Fruit fly (Drosophila melanogaster): ENCODE data around the gene stx.

DNA sequence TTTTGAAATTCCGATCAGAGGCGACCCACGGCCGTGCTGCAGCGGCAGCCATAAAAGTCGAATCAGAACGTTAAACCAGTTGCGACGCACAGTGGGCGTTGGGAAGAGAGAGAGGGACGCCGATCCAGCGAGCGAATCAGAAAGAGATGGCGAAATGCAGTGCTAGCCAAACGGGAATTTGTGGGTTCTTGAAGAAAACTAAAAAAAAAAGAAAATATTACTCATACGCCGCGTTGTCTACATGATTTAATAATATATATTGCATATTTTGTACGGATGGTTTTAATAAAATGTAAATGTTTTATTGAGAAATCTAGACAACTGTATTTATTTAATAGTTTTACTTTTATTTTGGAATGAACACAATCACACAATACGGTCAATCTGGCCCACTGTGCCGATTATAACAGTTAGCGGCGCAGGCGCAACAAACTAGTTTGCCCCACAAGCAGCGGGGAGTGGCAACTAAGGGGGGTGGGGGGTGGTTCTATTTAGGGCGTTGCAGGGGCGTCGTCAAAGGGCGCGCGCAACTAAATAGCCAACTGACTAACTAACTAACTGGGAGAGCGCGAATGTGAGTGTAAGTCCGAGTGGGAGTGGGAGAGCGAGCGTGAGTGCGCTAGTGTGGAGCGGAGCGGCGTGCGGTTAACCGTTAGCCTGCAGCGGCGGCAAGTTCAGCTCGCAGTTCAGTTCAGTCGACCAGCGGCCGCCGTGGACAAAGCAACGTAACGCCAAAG, 27.3 kb upstream of the stx start, which contains the start of gene CG15211:
- no peak for TF ChIP-seq Abd-B (GFP tag; optimal IDR thresholded peaks at IDR 0.05)
- no peak for TF ChIP-seq GATAd (GFP tag; optimal IDR thresholded peaks at IDR 0.05)
- no peak for TF ChIP-seq Vsx2 (GFP tag; optimal IDR thresholded peaks at IDR 0.05; ENCODE audit: partially characterized antibody)
- TF ChIP-seq h (GFP tag; optimal IDR thresholded peaks at IDR 0.05): peak; percentile 39
- no peak for TF ChIP-seq lola (GFP tag; optimal IDR thresholded peaks at IDR 0.05)
- TF ChIP-seq Hr83 (GFP tag; optimal IDR thresholded peaks at IDR 0.05; ENCODE audit: poor library complexity, severe bottlenecking): no peak
- TF ChIP-seq usp (GFP tag; optimal IDR thresholded peaks at IDR 0.05): no peak

Measured in whole organism, wandering third instar larva.